Worm (Caenorhabditis elegans) whole organism, L3 larva: ENCODE results near the gene str-63.

Experiments
- R02D3.7 ChIP-seq: fragments of 150-350 bp; optimal IDR thresholded peaks from 2 replicates; lab custom pipeline; 2014; ENCODE audit warnings: missing biosample characterization, missing genetic modification characterization
- ZK546.5 ChIP-seq: sonication (generic microtip); optimal IDR thresholded peaks from 2 replicates; lab custom pipeline; 2017; ENCODE audit warnings: missing biosample characterization, missing genetic modification characterization
- aly-2 ChIP-seq: fragments of 150-350 bp; optimal IDR thresholded peaks from 2 replicates; lab custom pipeline; 2014; ENCODE audit warnings: missing biosample characterization, missing genetic modification characterization
- ama-1 ChIP-seq: fragments of 150-350 bp; optimal IDR thresholded peaks from 2 replicates; lab custom pipeline; 2018
- ceh-16 ChIP-seq: sonication (generic microtip); optimal IDR thresholded peaks from 2 replicates; lab custom pipeline; 2017; ENCODE audit warnings: missing biosample characterization, missing genetic modification characterization
- ceh-82 ChIP-seq: fragments of 150-350 bp; optimal IDR thresholded peaks from 2 replicates; lab custom pipeline; 2014; ENCODE audit warnings: missing biosample characterization, missing genetic modification characterization
- ceh-9 ChIP-seq: sonication (generic microtip); optimal IDR thresholded peaks from 2 replicates; lab custom pipeline; 2018; ENCODE audit warnings: missing biosample characterization, missing genetic modification characterization
- daf-12 ChIP-seq: fragments of 150-350 bp; optimal IDR thresholded peaks from 2 replicates; lab custom pipeline; 2014; ENCODE audit warnings: missing biosample characterization, missing genetic modification reagents, missing genetic modification characterization
- egl-27 ChIP-seq: sonication (generic microtip); optimal IDR thresholded peaks from 4 replicates; lab custom pipeline; 2017; ENCODE audit warnings: missing biosample characterization, missing genetic modification reagents, missing genetic modification characterization
- egl-5 ChIP-seq: fragments of 150-350 bp; optimal IDR thresholded peaks from 2 replicates; lab custom pipeline; 2017; ENCODE audit warnings: missing biosample characterization, missing genetic modification reagents, missing genetic modification characterization, inconsistent platforms
- elt-1 ChIP-seq: fragments of 150-350 bp; optimal IDR thresholded peaks from 2 replicates; lab custom pipeline; 2014; ENCODE audit warnings: missing biosample characterization, missing genetic modification characterization
- elt-3 ChIP-seq, 3 experiments: fragments of 150-350 bp in 1 of 3; sonication (generic microtip) in 2 of 3; optimal IDR thresholded peaks; 2 replicates in 2 of 3; 4 replicates in 1 of 3; lab custom pipeline; 2014 to 2017; ENCODE audit warnings: missing biosample characterization in 3 of 3, missing genetic modification characterization in 3 of 3
- eor-1 ChIP-seq, 2 experiments: fragments of 150-350 bp; optimal IDR thresholded peaks; 2 replicates each; lab custom pipeline; 2014 to 2018; ENCODE audit warnings: missing biosample characterization in 2 of 2, missing genetic modification characterization in 2 of 2
- fkh-2 ChIP-seq: fragments of 150-350 bp; optimal IDR thresholded peaks from 2 replicates; lab custom pipeline; 2014; ENCODE audit warnings: missing biosample characterization, missing genetic modification reagents, missing genetic modification characterization
- jun-1 ChIP-seq: fragments of 150-350 bp; optimal IDR thresholded peaks from 2 replicates; lab custom pipeline; 2014; ENCODE audit warnings: missing biosample characterization, missing genetic modification reagents, missing genetic modification characterization
- lin-15B ChIP-seq: fragments of 150-350 bp; optimal IDR thresholded peaks from 2 replicates; lab custom pipeline; 2014; ENCODE audit warnings: missing biosample characterization, missing genetic modification characterization
- lin-39 ChIP-seq: fragments of 150-350 bp; optimal IDR thresholded peaks from 2 replicates; lab custom pipeline; 2018; ENCODE audit warnings: missing biosample characterization, missing genetic modification reagents, missing genetic modification characterization
- lsy-12 ChIP-seq: sonication (generic microtip); optimal IDR thresholded peaks from 2 replicates; lab custom pipeline; 2016; ENCODE audit warnings: mild to moderate bottlenecking, missing genetic modification characterization, missing compliant biosample characterization
- nhr-11 ChIP-seq: fragments of 150-350 bp; optimal IDR thresholded peaks from 2 replicates; lab custom pipeline; 2014; ENCODE audit warnings: missing biosample characterization, missing genetic modification characterization
- nhr-12 ChIP-seq: fragments of 150-350 bp; optimal IDR thresholded peaks from 2 replicates; lab custom pipeline; 2014; ENCODE audit warnings: missing biosample characterization, missing genetic modification characterization
- nhr-23 ChIP-seq: fragments of 150-350 bp; optimal IDR thresholded peaks from 2 replicates; lab custom pipeline; 2014; ENCODE audit warnings: missing biosample characterization, missing genetic modification reagents, missing genetic modification characterization
- nhr-237 ChIP-seq: fragments of 150-350 bp; optimal IDR thresholded peaks from 2 replicates; lab custom pipeline; 2014; ENCODE audit warnings: missing biosample characterization, missing genetic modification characterization
- nhr-43 ChIP-seq: sonication (generic microtip); optimal IDR thresholded peaks from 2 replicates; lab custom pipeline; 2016; ENCODE audit warnings: mild to moderate bottlenecking, missing genetic modification characterization, missing compliant biosample characterization; ENCODE audit not compliant: poor library complexity, severe bottlenecking
- nhr-67 ChIP-seq: fragments of 150-350 bp; optimal IDR thresholded peaks from 2 replicates; lab custom pipeline; 2014; ENCODE audit warnings: missing biosample characterization, missing genetic modification characterization
- nhr-77 ChIP-seq: fragments of 150-350 bp; optimal IDR thresholded peaks from 2 replicates; lab custom pipeline; 2014; ENCODE audit warnings: missing biosample characterization, missing genetic modification characterization
- pha-4 ChIP-seq: fragments of 150-350 bp; optimal IDR thresholded peaks from 2 replicates; lab custom pipeline; 2014; ENCODE audit warnings: missing biosample characterization, missing genetic modification reagents, missing genetic modification characterization
- pqm-1 ChIP-seq: fragments of 150-350 bp; optimal IDR thresholded peaks from 2 replicates; lab custom pipeline; 2017; ENCODE audit warnings: missing biosample characterization, missing genetic modification characterization, inconsistent platforms
- skn-1 ChIP-seq: fragments of 150-350 bp; optimal IDR thresholded peaks from 2 replicates; lab custom pipeline; 2014; ENCODE audit warnings: missing biosample characterization, missing genetic modification characterization
- tbx-2 ChIP-seq: sonication (generic microtip); optimal IDR thresholded peaks from 2 replicates; lab custom pipeline; 2016; ENCODE audit warnings: mild to moderate bottlenecking, missing genetic modification characterization, missing compliant biosample characterization
- unc-39 ChIP-seq: sonication (generic microtip); optimal IDR thresholded peaks from 4 replicates; lab custom pipeline; 2017; ENCODE audit warnings: missing biosample characterization, missing genetic modification characterization
- unc-62 ChIP-seq: fragments of 150-350 bp; sonication (generic microtip); optimal IDR thresholded peaks from 4 replicates; lab custom pipeline; 2014; ENCODE audit warnings: missing biosample characterization, missing genetic modification reagents, missing genetic modification characterization
- zag-1 ChIP-seq: fragments of 150-350 bp; optimal IDR thresholded peaks from 2 replicates; lab custom pipeline; 2014; ENCODE audit warnings: missing biosample characterization, missing genetic modification characterization
- ztf-11 ChIP-seq: fragments of 150-350 bp; optimal IDR thresholded peaks from 2 replicates; lab custom pipeline; 2014; ENCODE audit warnings: missing biosample characterization, missing genetic modification characterization
- ztf-4 ChIP-seq: fragments of 150-350 bp; optimal IDR thresholded peaks from 2 replicates; lab custom pipeline; 2014; ENCODE audit warnings: missing biosample characterization, missing genetic modification characterization

The str-63 gene

DNA sequence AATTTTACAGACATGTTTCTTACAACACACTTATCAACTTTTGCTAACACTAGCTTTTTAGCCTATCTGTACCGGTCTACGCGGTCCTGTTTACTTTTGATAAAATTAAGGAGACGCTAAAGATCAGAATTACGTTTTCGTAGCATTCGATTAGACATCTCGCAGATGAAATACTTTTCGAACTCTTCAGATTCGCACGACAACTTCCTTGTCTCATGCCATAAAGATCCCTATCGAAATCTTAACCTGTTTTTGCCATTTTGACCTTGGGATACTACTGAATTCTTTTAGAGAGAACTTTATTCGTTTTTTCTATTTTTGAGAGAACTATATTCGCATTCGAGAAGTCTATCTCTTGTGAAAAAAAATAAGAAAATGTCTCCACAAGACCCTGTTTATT, 18.0 kb upstream of the str-63 start, which contains the start of gene C17B7.5:
TSS of gene C17B7.5 (plus strand) at position 301 of the 400 bp plus-strand sequence.
- TF ChIP-seq ceh-16 (no peak), lin-15B (tag; lab: Kevin White, UChicago) (no peak)

DNA sequence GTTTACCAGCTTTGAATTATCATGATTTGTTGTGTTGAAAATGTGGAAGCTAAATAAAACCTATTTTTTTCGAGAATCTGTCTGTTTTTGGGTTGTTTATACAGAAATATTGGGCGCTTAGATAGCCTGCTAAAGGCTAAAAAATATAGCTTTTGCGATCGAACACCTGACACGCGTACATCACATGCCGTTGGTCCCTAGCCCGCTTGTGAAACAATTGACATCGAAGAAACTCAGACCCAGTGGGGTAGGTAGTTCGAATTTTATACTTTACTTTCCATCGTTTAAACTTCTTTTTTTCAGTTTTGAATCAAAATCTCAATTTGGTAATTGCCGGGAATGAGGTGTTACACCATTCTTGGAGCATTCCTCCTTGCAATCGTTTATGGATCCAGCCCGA, 12.4 kb upstream of the str-63 start, which contains the start of gene C17B7.4:
TSS of gene C17B7.4 (plus strand) at position 301 of the 400 bp plus-strand sequence.
- TF ChIP-seq lin-15B (tag; lab: Kevin White, UChicago) (no peak), elt-1 (tag; lab: Kevin White, UChicago) (no peak), ceh-82 (tag; lab: Kevin White, UChicago) (no peak), pqm-1 (tag; lab: Kevin White, UChicago) (no peak), nhr-11 (no peak), aly-2 (tag; lab: Kevin White, UChicago) (no peak), egl-27 (tag; lab: Kevin White, UChicago) (no peak), nhr-23 (tag; lab: Kevin White, UChicago) (no peak), eor-1 (tag; optimal IDR thresholded peaks at IDR 0.05; lab: Kevin White, UChicago) (no peak), nhr-67 (tag; lab: Kevin White, UChicago) (no peak), jun-1 (no peak), nhr-237 (no peak), skn-1 (tag; lab: Kevin White, UChicago) (no peak), zag-1 (tag; lab: Kevin White, UChicago) (no peak), R02D3.7 (tag; lab: Kevin White, UChicago) (no peak), unc-62 (GFP tag; lab: Kevin White, UChicago) (no peak), ama-1 (lab: Kevin White, UChicago) (no peak), ztf-11 (tag; lab: Kevin White, UChicago) (no peak)

DNA sequence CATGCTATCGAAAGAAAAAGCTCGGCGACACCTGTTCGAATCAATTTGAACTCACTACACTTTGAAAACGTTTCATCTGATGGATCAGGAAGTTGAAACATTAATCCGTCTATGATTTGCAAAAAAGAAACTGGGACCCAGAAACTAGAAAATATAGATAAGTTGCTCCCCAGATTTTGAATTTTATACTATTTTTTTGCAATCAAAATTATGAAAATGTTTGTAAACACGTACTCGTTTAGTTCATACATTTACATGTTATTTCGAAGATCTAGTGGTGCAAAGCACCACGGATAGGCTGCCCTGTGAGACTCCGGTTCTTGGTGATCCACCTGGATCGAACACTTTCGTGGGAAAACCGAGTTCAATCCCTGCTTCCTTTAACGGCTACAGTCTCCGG, 9.5 kb upstream of the str-63 start, which contains the start of gene C17B7.10:
TSS of gene C17B7.10 (minus strand) at position 101 of the 400 bp plus-strand sequence.
- TF ChIP-seq tbx-2 (tag; lab: Kevin White, UChicago) = no peak
- no peak for TF ChIP-seq elt-3 (tag; optimal IDR thresholded peaks at IDR 0.05; lab: Kevin White, UChicago)
- no peak for TF ChIP-seq ceh-9 (tag; lab: Kevin White, UChicago)
- no peak for TF ChIP-seq ztf-11 (tag; lab: Kevin White, UChicago)
- no peak for TF ChIP-seq unc-39
- no peak for TF ChIP-seq daf-12 (tag; lab: Kevin White, UChicago)
- no peak for TF ChIP-seq nhr-23 (tag; lab: Kevin White, UChicago)
- TF ChIP-seq egl-5 (tag; lab: Kevin White, UChicago) = no peak

DNA sequence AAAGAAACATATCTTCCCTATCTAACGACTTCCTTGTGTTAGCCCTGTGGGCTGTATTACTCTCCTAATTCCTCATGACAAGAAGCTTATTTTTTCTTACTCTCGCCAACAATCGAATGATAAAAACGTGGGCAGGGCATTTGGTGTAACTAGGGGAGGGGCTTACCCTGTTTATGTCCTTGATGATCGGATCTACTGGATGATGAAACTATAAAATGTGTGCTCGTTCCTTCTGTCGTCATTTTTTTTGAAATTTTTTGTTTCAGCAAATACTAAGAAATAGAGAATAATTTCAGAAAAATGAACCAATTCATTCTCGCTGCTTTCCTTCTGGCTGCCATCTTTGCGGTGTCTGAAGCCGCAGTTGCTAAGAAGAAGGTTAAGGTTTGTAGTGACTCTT, 8.9 kb upstream of the str-63 start, which contains the start of gene C17B7.3:
TSS of gene C17B7.3 (plus strand) at position 301 of the 400 bp plus-strand sequence.
- TF ChIP-seq ZK546.5 (tag; lab: Kevin White, UChicago) (no peak), ceh-82 (tag; lab: Kevin White, UChicago) (no peak), nhr-12 (tag; lab: Kevin White, UChicago) (no peak), lsy-12 (tag; lab: Kevin White, UChicago) (no peak), nhr-237 (no peak), lin-39 (tag; lab: Kevin White, UChicago) (no peak), nhr-43 (tag; lab: Kevin White, UChicago) (no peak), lin-15B (tag; lab: Kevin White, UChicago) (no peak), ztf-11 (tag; lab: Kevin White, UChicago) (no peak), nhr-23 (tag; lab: Kevin White, UChicago) (no peak), ztf-4 (tag; lab: Kevin White, UChicago) (no peak), ama-1 (lab: Kevin White, UChicago) (no peak)

DNA sequence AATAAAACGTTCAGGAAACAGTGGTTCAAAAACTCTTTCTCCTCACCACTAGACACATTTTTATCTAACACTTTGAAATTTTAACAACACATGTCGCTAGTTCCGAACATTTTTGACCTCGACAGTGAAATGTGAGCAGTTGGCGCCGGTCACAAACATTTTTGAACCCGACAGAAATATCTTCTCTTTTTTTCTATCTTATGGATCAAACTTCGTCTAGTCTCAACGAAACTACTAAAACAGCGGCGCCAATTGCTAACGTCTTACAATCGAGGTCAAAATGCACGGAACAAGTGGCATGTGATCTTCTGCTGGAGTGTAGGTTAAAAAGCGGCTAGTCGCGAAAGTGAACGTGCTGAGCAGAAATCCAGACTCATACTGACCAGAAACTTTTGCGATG, 7.4 kb upstream of the str-63 start:
- TF ChIP-seq pha-4 (no peak), ZK546.5 (tag; lab: Kevin White, UChicago) (no peak), nhr-77 (no peak), fkh-2 (no peak)
